Worm (Caenorhabditis elegans) whole organism, L4 larva: ENCODE measurements around the gene C45G9.6.

Experiments used
- F10B5.3 ChIP-seq: sonication (generic microtip); optimal IDR thresholded peaks from 2 replicates; lab custom pipeline; 2016; ENCODE audit warnings: mild to moderate bottlenecking, missing genetic modification characterization, missing compliant biosample characterization
- F49E8.2 ChIP-seq: sonication (generic microtip); optimal IDR thresholded peaks from 2 replicates; lab custom pipeline; 2016; ENCODE audit warnings: missing compliant biosample characterization, mild to moderate bottlenecking, missing genetic modification characterization, borderline replicate concordance
- Y105C5A.15 ChIP-seq: fragments of 200-800 bp; sonication (Bioruptor generic); IDR thresholded peaks from 2 replicates; pipeline ENCODE4 v1.3.6; 2022; ENCODE audit warnings: missing genetic modification characterization, missing compliant biosample characterization
- Y48G9A.11 ChIP-seq: fragments of 200-800 bp; sonication (Bioruptor generic); IDR thresholded peaks from 2 replicates; pipeline ENCODE4 v1.3.6; 2022; ENCODE audit warnings: missing genetic modification reagents, missing genetic modification characterization, missing compliant biosample characterization
- aly-2 ChIP-seq: sonication (generic microtip); optimal IDR thresholded peaks from 2 replicates; lab custom pipeline; 2018; ENCODE audit warnings: missing biosample characterization, missing genetic modification characterization
- ceh-28 ChIP-seq: fragments of 150-350 bp; optimal IDR thresholded peaks from 2 replicates; lab custom pipeline; 2014; ENCODE audit warnings: missing biosample characterization, missing genetic modification reagents, missing genetic modification characterization
- ceh-32 ChIP-seq: sonication (generic microtip); optimal IDR thresholded peaks from 2 replicates; lab custom pipeline; 2016; ENCODE audit warnings: mild to moderate bottlenecking, missing genetic modification characterization, missing compliant biosample characterization; ENCODE audit not compliant: poor library complexity
- cey-2 ChIP-seq: sonication (generic microtip); optimal IDR thresholded peaks from 3 replicates; lab custom pipeline; 2017; ENCODE audit warnings: missing genetic modification characterization, mild to moderate bottlenecking, missing compliant biosample characterization, antibody characterized with exemption, borderline replicate concordance; ENCODE audit not compliant: insufficient read depth
- daf-12 ChIP-seq: fragments of 150-350 bp; optimal IDR thresholded peaks from 2 replicates; lab custom pipeline; 2014; ENCODE audit warnings: missing biosample characterization, missing genetic modification reagents, missing genetic modification characterization
- daf-16 ChIP-seq, 3 experiments: sonication (generic microtip); optimal IDR thresholded peaks; 2 replicates each; lab custom pipeline; 2016 to 2017; ENCODE audit warnings: missing genetic modification characterization in 3 of 3, missing genetic modification reagents in 3 of 3, mild to moderate bottlenecking in 2 of 3, missing compliant biosample characterization in 2 of 3, missing biosample characterization in 1 of 3, moderate library complexity in 1 of 3
- dmd-8 ChIP-seq: fragments of 200-800 bp; sonication (Bioruptor generic); IDR thresholded peaks from 2 replicates; pipeline ENCODE4 v1.3.6; 2022; ENCODE audit warnings: missing genetic modification characterization, missing compliant biosample characterization
- dpl-1 ChIP-seq: fragments of 150-350 bp; optimal IDR thresholded peaks from 2 replicates; lab custom pipeline; 2014; ENCODE audit warnings: missing biosample characterization, missing genetic modification reagents, missing genetic modification characterization
- dve-1 ChIP-seq: sonication (generic microtip); optimal IDR thresholded peaks from 2 replicates; lab custom pipeline; 2017; ENCODE audit warnings: antibody characterized with exemption, mild to moderate bottlenecking, missing genetic modification characterization, missing compliant biosample characterization; ENCODE audit not compliant: insufficient read depth
- fos-1 ChIP-seq: fragments of 150-350 bp; optimal IDR thresholded peaks from 2 replicates; lab custom pipeline; 2014; ENCODE audit warnings: missing biosample characterization, missing genetic modification characterization
- hif-1 ChIP-seq, 2 experiments: sonication (generic microtip); optimal IDR thresholded peaks; 2 replicates each; lab custom pipeline; 2016 to 2017; ENCODE audit warnings: missing compliant biosample characterization in 2 of 2, missing genetic modification characterization in 2 of 2, missing genetic modification reagents in 2 of 2, missing genotype in 2 of 2, mild to moderate bottlenecking in 1 of 2
- hlh-11 ChIP-seq: fragments of 200-800 bp; sonication (Bioruptor generic); optimal IDR thresholded peaks from 2 replicates; lab custom pipeline; 2018; ENCODE audit warnings: mild to moderate bottlenecking, missing genetic modification characterization, missing compliant biosample characterization
- lin-1 ChIP-seq: fragments of 200-800 bp; sonication (Bioruptor generic); IDR thresholded peaks from 2 replicates; pipeline ENCODE4 v1.3.6; 2022; ENCODE audit warnings: missing genetic modification reagents, missing genetic modification characterization, missing compliant biosample characterization
- lin-29 ChIP-seq: fragments of 200-800 bp; sonication (Bioruptor generic); IDR thresholded peaks from 2 replicates; pipeline ENCODE4 v1.3.6; 2022; ENCODE audit warnings: missing genetic modification reagents, missing genetic modification characterization, missing compliant biosample characterization
- lin-38 ChIP-seq: fragments of 200-800 bp; sonication (Bioruptor generic); IDR thresholded peaks from 2 replicates; pipeline ENCODE4 v1.3.6; 2022; ENCODE audit warnings: missing genetic modification reagents, missing genetic modification characterization, missing compliant biosample characterization
- lir-3 ChIP-seq: sonication (generic microtip); optimal IDR thresholded peaks from 2 replicates; lab custom pipeline; 2016; ENCODE audit warnings: mild to moderate bottlenecking, missing genetic modification characterization, missing compliant biosample characterization
- lsy-2 ChIP-seq, 2 experiments: fragments of 150-350 bp in 1 of 2; sonication (generic microtip) in 1 of 2; optimal IDR thresholded peaks; 2 replicates each; lab custom pipeline; 2014 to 2017; ENCODE audit warnings: missing biosample characterization in 2 of 2, missing genetic modification characterization in 2 of 2
- mes-2 ChIP-seq: sonication (generic microtip); optimal IDR thresholded peaks from 2 replicates; lab custom pipeline; 2016; ENCODE audit warnings: missing genotype, mild to moderate bottlenecking, missing genetic modification characterization, missing compliant biosample characterization; ENCODE audit not compliant: poor library complexity, severe bottlenecking
- mxl-2 ChIP-seq: fragments of 200-800 bp; sonication (Bioruptor generic); conservative IDR thresholded peaks from 2 replicates; pipeline ENCODE4 v1.3.6; 2022; ENCODE audit warnings: missing genetic modification reagents, missing genetic modification characterization, missing compliant biosample characterization
- nhr-111 ChIP-seq: fragments of 200-800 bp; sonication (Bioruptor generic); optimal IDR thresholded peaks from 2 replicates; lab custom pipeline; 2018; ENCODE audit warnings: mild to moderate bottlenecking, missing genetic modification characterization, missing compliant biosample characterization
- nhr-25 ChIP-seq: sonication (generic microtip); optimal IDR thresholded peaks from 2 replicates; lab custom pipeline; 2017; ENCODE audit warnings: missing genetic modification characterization, mild to moderate bottlenecking, missing compliant biosample characterization, antibody characterized with exemption, moderate library complexity, borderline replicate concordance; ENCODE audit not compliant: insufficient read depth
- nhr-28 ChIP-seq: fragments of 150-350 bp; optimal IDR thresholded peaks from 2 replicates; lab custom pipeline; 2014; ENCODE audit warnings: missing biosample characterization, missing genetic modification characterization
- nhr-48 ChIP-seq: sonication (generic microtip); optimal IDR thresholded peaks from 2 replicates; lab custom pipeline; 2016; ENCODE audit warnings: mild to moderate bottlenecking, missing genetic modification characterization, missing compliant biosample characterization
- nhr-76 ChIP-seq: fragments of 150-350 bp; optimal IDR thresholded peaks from 2 replicates; lab custom pipeline; 2014; ENCODE audit warnings: missing biosample characterization, missing genetic modification characterization
- set-16 ChIP-seq: fragments of 200-800 bp; sonication (Bioruptor generic); IDR thresholded peaks from 2 replicates; pipeline ENCODE4 v1.3.6; 2022; ENCODE audit warnings: missing genetic modification reagents, missing genetic modification characterization, missing compliant biosample characterization
- skn-1 ChIP-seq: fragments of 150-350 bp; optimal IDR thresholded peaks from 2 replicates; lab custom pipeline; 2014; ENCODE audit warnings: missing biosample characterization, missing genetic modification characterization
- snpc-1.2 ChIP-seq: fragments of 200-800 bp; sonication (Bioruptor generic); IDR thresholded peaks from 2 replicates; pipeline ENCODE4 v1.3.6; 2022; ENCODE audit warnings: missing genetic modification reagents, missing genetic modification characterization, missing compliant biosample characterization
- unc-39 ChIP-seq: sonication (generic microtip); optimal IDR thresholded peaks from 2 replicates; lab custom pipeline; 2017; ENCODE audit warnings: missing biosample characterization, missing genetic modification characterization
- unc-62 ChIP-seq, 3 experiments: fragments of 150-350 bp in 1 of 3; sonication (generic microtip); optimal IDR thresholded peaks in 2 of 3; peaks in 1 of 3; 1 replicate in 1 of 3; 2 replicates in 2 of 3; lab custom pipeline; 2014 to 2017; ENCODE audit warnings: missing biosample characterization in 3 of 3, missing genetic modification characterization in 3 of 3, missing genetic modification reagents in 3 of 3, missing genotype in 1 of 3
- zag-1 ChIP-seq: fragments of 150-350 bp; optimal IDR thresholded peaks from 2 replicates; lab custom pipeline; 2014; ENCODE audit warnings: missing biosample characterization, missing genetic modification characterization
- zfp-3 ChIP-seq: fragments of 200-800 bp; sonication (Bioruptor generic); conservative IDR thresholded peaks from 2 replicates; pipeline ENCODE4 v1.3.6; 2022; ENCODE audit warnings: missing genetic modification reagents, missing genetic modification characterization, missing compliant biosample characterization
- ztf-11 ChIP-seq: fragments of 150-350 bp; optimal IDR thresholded peaks from 2 replicates; lab custom pipeline; 2014; ENCODE audit warnings: missing biosample characterization, missing genetic modification characterization
- ztf-7 ChIP-seq: fragments of 150-350 bp; optimal IDR thresholded peaks from 2 replicates; lab custom pipeline; 2014; ENCODE audit warnings: missing biosample characterization, missing genetic modification characterization

C45G9.6 gene

ce11 chrIII:5036158-5036557 is at the start of gene C45G9.6:
TSS of gene C45G9.6 (plus strand) at chrIII:5036458.
- TF ChIP-seq mxl-2 (GFP tag; lab: Robert Waterston, UW) (no peak), set-16 (no peak), nhr-76 (tag; lab: Kevin White, UChicago) (no peak), Y105C5A.15 (no peak), lin-38 (no peak), Y48G9A.11 (GFP tag; lab: Robert Waterston, UW) (no peak), lin-29 (GFP tag; lab: Robert Waterston, UW) (no peak), fos-1 (tag; lab: Kevin White, UChicago) (no peak)
- TF ChIP-seq, all 104 proteins: peak for 0

ce11 chrIII:4986790-4987259 is 49.4 kb upstream of the C45G9.6 start, which contains the start of the genes C27F2.10 and wdr-60:
TSS of gene C27F2.10 (minus strand) at chrIII:4986898.
TSS of gene wdr-60 (plus strand) at chrIII:4987209.
- TF ChIP-seq mes-2 = peak; percentile 92
- TF ChIP-seq lsy-2 (tag; optimal IDR thresholded peaks at IDR 0.05; lab: Kevin White, UChicago) = peak in 1 of 2 experiments; percentile 4
- peak; percentile 82 for TF ChIP-seq dpl-1 (GFP tag; lab: Kevin White, UChicago)
- TF ChIP-seq dmd-8 (GFP tag; lab: Robert Waterston, UW) = no peak
- no peak for TF ChIP-seq lin-1
- TF ChIP-seq nhr-111 (GFP tag; lab: Kevin White, UChicago) = no peak
- peak in 1 of 2 experiments; percentile 31 for TF ChIP-seq hif-1 (tag; optimal IDR thresholded peaks at IDR 0.05; lab: Kevin White, UChicago)
- no peak for TF ChIP-seq F10B5.3 (tag; lab: Kevin White, UChicago)

- TF ChIP-seq hlh-11 (tag; lab: Kevin White, UChicago) (no peak), unc-39 (tag; lab: Kevin White, UChicago) (no peak), zfp-3 (GFP tag; lab: Robert Waterston, UW) (no peak), lsy-2 (tag; optimal IDR thresholded peaks at IDR 0.05; lab: Kevin White, UChicago) (peak in 1 of 2 experiments; percentile 4)
Measured at ce11 chrIII:4987666-4988065, 48.6 kb upstream of the C45G9.6 start.

ce11 chrIII:4998111-4998859 is 38.0 kb upstream of the C45G9.6 start, which contains the start of gene tmem-131:
TSS of gene tmem-131 (minus strand) at chrIII:4998161.
- TF ChIP-seq nhr-48 (peak; percentile 11), lsy-2 (tag; optimal IDR thresholded peaks at IDR 0.05; lab: Kevin White, UChicago) (peak in 1 of 2 experiments; percentile 16), ceh-32 (tag; lab: Kevin White, UChicago) (no peak), ztf-7 (tag; lab: Kevin White, UChicago) (no peak), unc-62 (GFP tag; optimal IDR thresholded peaks at IDR 0.05 in 1 of 2; lab: Kevin White, UChicago) (peak in 1 of 2 experiments; percentile 90), unc-62 (tag; optimal IDR thresholded peaks at IDR 0.05; lab: Kevin White, UChicago) (no peak), skn-1 (tag; lab: Kevin White, UChicago) (no peak), F49E8.2 (tag; lab: Kevin White, UChicago) (no peak), unc-39 (tag; lab: Kevin White, UChicago) (no peak), cey-2 (no peak), nhr-28 (peak; percentile 53), snpc-1.2 (GFP tag; lab: Robert Waterston, UW) (no peak), aly-2 (tag; lab: Kevin White, UChicago) (no peak), hlh-11 (tag; lab: Kevin White, UChicago) (peak; percentile 60), daf-16 (GFP tag; optimal IDR thresholded peaks at IDR 0.05; lab: Kevin White, UChicago) (no peak), daf-16 (tag; optimal IDR thresholded peaks at IDR 0.05; lab: Kevin White, UChicago) (no peak), dpl-1 (GFP tag; lab: Kevin White, UChicago) (peak; percentile 9), daf-12 (no peak), fos-1 (tag; lab: Kevin White, UChicago) (no peak), ceh-28 (peak; percentile 26), mxl-2 (GFP tag; lab: Robert Waterston, UW) (no peak), dve-1 (peak; percentile 11), ztf-11 (tag; lab: Kevin White, UChicago) (no peak), lir-3 (tag; lab: Kevin White, UChicago) (no peak), nhr-25 (peak; percentile 63), zag-1 (tag; lab: Kevin White, UChicago) (no peak)
